Worm (Caenorhabditis elegans): ENCODE measurements around the gene str-18.
A peak's percentile ranks its signal among the peaks of the same experiment; 100 is the strongest.

The str-18 gene

DNA sequence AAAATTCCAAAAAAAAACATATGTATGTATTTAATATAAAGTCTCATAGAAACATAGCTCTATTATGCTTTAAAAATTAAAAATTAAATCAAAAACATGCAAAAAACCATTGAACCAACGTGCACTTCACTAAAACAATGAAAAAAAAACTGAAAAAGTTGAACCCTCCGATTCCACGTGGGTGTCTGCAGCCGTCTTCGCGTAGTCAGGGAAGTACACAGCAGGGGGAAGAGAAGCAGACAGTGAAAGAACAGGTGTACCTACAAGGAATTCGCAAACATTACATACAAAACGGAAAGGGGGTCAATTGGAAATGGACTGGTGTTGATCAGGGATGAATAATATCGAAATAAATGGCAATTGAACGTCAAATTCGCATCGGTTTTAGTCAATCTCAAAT is 32.2 kb upstream of the str-18 start:
- no peak for TF ChIP-seq elt-3 (tag; optimal IDR thresholded peaks at IDR 0.05)
- no peak for TF ChIP-seq skn-1 (tag; optimal IDR thresholded peaks at IDR 0.05)
- TF ChIP-seq fos-1 (tag; optimal IDR thresholded peaks at IDR 0.05): no peak
- TF ChIP-seq tbx-2 (tag; optimal IDR thresholded peaks at IDR 0.05): no peak
- TF ChIP-seq pha-4 (tag; optimal IDR thresholded peaks at IDR 0.05): no peak
- TF ChIP-seq nhr-12 (tag; optimal IDR thresholded peaks at IDR 0.05): no peak
- TF ChIP-seq fkh-10 (GFP tag; optimal IDR thresholded peaks at IDR 0.05): no peak
- no peak for TF ChIP-seq ceh-9 (tag; optimal IDR thresholded peaks at IDR 0.05)
- no peak for TF ChIP-seq lin-15B (tag; optimal IDR thresholded peaks at IDR 0.05)
- TF ChIP-seq daf-12 (tag; optimal IDR thresholded peaks at IDR 0.05): no peak
- no peak for TF ChIP-seq nhr-76 (tag; optimal IDR thresholded peaks at IDR 0.05)
- no peak for TF ChIP-seq nhr-43 (tag; optimal IDR thresholded peaks at IDR 0.05; ENCODE audit: poor library complexity, severe bottlenecking)
- no peak for TF ChIP-seq jun-1 (tag; optimal IDR thresholded peaks at IDR 0.05)
- TF ChIP-seq aly-2 (tag; optimal IDR thresholded peaks at IDR 0.05): no peak
- no peak for TF ChIP-seq ztf-4 (tag; optimal IDR thresholded peaks at IDR 0.05)

DNA sequence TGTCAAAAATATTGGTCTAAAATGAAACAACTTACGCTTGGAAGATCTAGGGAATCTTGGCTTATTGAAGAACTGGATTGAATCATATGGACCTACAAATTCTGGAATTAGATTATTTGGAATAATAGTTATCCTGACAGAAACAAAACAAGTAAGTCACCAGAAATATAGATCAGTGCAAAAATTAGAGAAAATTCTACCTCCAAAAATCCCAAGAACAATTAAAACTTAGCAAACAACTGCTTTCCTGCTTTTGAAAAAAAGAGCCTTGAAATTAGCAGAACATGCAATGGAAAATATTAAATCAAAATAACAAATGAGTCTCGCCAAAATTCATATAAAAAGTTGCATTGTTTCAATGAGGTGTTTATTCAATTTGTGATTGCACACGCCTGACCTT is 31.4 kb upstream of the str-18 start, which contains the start of gene nhr-60:
TSS of gene nhr-60 (minus strand) at position 101 of the 400 bp plus-strand sequence.
- TF ChIP-seq nfya-1 (tag; optimal IDR thresholded peaks at IDR 0.05; ENCODE audit: insufficient read depth) (no peak), nhr-28 (tag; optimal IDR thresholded peaks at IDR 0.05) (no peak), nhr-23 (tag; optimal IDR thresholded peaks at IDR 0.05) (no peak), snpc-4 (tag; optimal IDR thresholded peaks at IDR 0.05) (no peak), egl-27 (tag; optimal IDR thresholded peaks at IDR 0.05) (no peak), egl-5 (tag; optimal IDR thresholded peaks at IDR 0.05) (no peak), fkh-2 (tag; optimal IDR thresholded peaks at IDR 0.05) (no peak), lsy-12 (tag; optimal IDR thresholded peaks at IDR 0.05) (no peak), fkh-10 (GFP tag; optimal IDR thresholded peaks at IDR 0.05) (no peak), sea-2 (GFP tag; optimal IDR thresholded peaks at IDR 0.05) (no peak), nhr-237 (tag; optimal IDR thresholded peaks at IDR 0.05) (no peak), mml-1 (tag; optimal IDR thresholded peaks at IDR 0.05) (no peak), daf-12 (tag; optimal IDR thresholded peaks at IDR 0.05) (no peak)

DNA sequence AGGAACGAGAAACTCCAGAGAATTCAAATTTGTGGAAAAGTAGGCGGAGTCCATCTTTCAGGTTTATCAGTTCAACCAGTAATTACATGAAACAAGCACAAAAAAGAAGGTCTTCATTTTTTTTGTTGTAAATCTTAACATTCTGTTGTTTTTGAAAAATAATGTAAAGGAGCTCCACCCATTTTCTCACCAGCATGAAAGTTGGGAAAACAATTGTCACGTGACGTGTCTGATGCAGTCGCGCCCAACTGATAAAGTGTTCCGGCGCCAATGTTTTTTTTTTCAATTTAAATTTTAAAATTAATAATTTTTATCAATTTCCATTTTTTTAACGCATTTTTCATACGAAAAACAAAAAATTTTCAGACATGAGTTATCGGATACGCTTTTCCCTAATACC is 27.3 kb upstream of the str-18 start, which contains the start of gene F57A10.4:
TSS of gene F57A10.4 (plus strand) at position 367 of the 400 bp plus-strand sequence.
- no peak for TF ChIP-seq unc-62 (GFP tag; optimal IDR thresholded peaks at IDR 0.05)
- no peak for TF ChIP-seq ztf-11 (tag; optimal IDR thresholded peaks at IDR 0.05)

DNA sequence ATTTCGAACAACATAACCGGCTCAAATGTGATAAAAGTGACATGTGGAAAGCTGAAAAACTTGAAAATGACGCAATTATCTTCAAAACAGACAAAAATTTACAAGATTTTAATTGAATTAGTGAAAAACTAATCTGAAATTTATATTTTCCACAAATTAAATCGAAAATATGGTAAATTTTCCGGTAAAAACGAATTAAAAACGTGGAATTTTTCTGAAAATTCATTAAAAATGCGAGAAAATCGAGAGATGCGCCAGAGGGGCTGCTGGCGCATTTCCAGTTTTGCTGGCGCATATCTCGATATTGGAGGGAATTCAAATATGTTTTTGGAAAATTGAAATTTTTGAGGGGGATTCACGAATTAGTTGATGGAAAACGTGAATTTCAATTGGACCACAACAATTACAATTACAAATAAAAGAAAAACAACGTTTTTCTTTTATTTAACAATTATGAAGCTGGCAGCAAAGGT is 24.4 kb upstream of the str-18 start, which contains the start of the genes haf-3 and F57A10.2:
TSS of gene haf-3 (minus strand) at position 51 of the 473 bp plus-strand sequence.
TSS of gene F57A10.2 (plus strand) at position 454 of the 473 bp plus-strand sequence.
- TF ChIP-seq ceh-28 (tag; optimal IDR thresholded peaks at IDR 0.05) (peak; percentile 78), egl-5 (tag; optimal IDR thresholded peaks at IDR 0.05) (peak; percentile 80), nhr-43 (tag; optimal IDR thresholded peaks at IDR 0.05; ENCODE audit: poor library complexity, severe bottlenecking) (peak; percentile 90), lsy-12 (tag; optimal IDR thresholded peaks at IDR 0.05) (peak; percentile 78), fkh-2 (tag; optimal IDR thresholded peaks at IDR 0.05) (peak; percentile 33), R02D3.7 (tag; optimal IDR thresholded peaks at IDR 0.05) (peak; percentile 87), ztf-4 (tag; optimal IDR thresholded peaks at IDR 0.05) (peak; percentile 17), ama-1 (optimal IDR thresholded peaks at IDR 0.05) (peak; percentile 62), ZK546.5 (tag; optimal IDR thresholded peaks at IDR 0.05) (peak; percentile 33), elt-1 (tag; optimal IDR thresholded peaks at IDR 0.05) (peak; percentile 26), ceh-82 (tag; optimal IDR thresholded peaks at IDR 0.05) (peak; percentile 87), ceh-16 (tag; optimal IDR thresholded peaks at IDR 0.05) (no peak), ceh-9 (tag; optimal IDR thresholded peaks at IDR 0.05) (no peak), nhr-25 (tag; optimal IDR thresholded peaks at IDR 0.05) (peak; percentile 85), nhr-76 (tag; optimal IDR thresholded peaks at IDR 0.05) (no peak), eor-1 (tag; optimal IDR thresholded peaks at IDR 0.05) (no peak), lin-15B (tag; optimal IDR thresholded peaks at IDR 0.05) (peak; percentile 93), nhr-12 (tag; optimal IDR thresholded peaks at IDR 0.05) (no peak), unc-39 (tag; optimal IDR thresholded peaks at IDR 0.05) (no peak), snpc-4 (tag; optimal IDR thresholded peaks at IDR 0.05) (peak; percentile 90), pqm-1 (tag; optimal IDR thresholded peaks at IDR 0.05) (peak; percentile 54), mml-1 (tag; optimal IDR thresholded peaks at IDR 0.05) (no peak), zag-1 (tag; optimal IDR thresholded peaks at IDR 0.05) (peak; percentile 51), nhr-237 (tag; optimal IDR thresholded peaks at IDR 0.05) (no peak), tbx-2 (tag; optimal IDR thresholded peaks at IDR 0.05) (peak; percentile 89), sea-2 (GFP tag; optimal IDR thresholded peaks at IDR 0.05) (no peak), daf-12 (tag; optimal IDR thresholded peaks at IDR 0.05) (peak; percentile 32), nhr-11 (tag; optimal IDR thresholded peaks at IDR 0.05) (peak; percentile 57), nhr-23 (tag; optimal IDR thresholded peaks at IDR 0.05) (peak; percentile 91), mdl-1 (tag; optimal IDR thresholded peaks at IDR 0.05) (no peak), nhr-28 (tag; optimal IDR thresholded peaks at IDR 0.05) (no peak), nfya-1 (tag; optimal IDR thresholded peaks at IDR 0.05; ENCODE audit: insufficient read depth) (peak; percentile 89), lin-39 (tag; optimal IDR thresholded peaks at IDR 0.05) (peak; percentile 62), fkh-10 (GFP tag; optimal IDR thresholded peaks at IDR 0.05) (peak; percentile 34), elt-2 (tag; optimal IDR thresholded peaks at IDR 0.05) (peak; percentile 58), elt-3 (tag; optimal IDR thresholded peaks at IDR 0.05) (no peak), nhr-77 (tag; optimal IDR thresholded peaks at IDR 0.05) (peak; percentile 80), skn-1 (tag; optimal IDR thresholded peaks at IDR 0.05) (peak; percentile 49)

All from whole organism, L3 larva.